Fruit fly (Drosophila melanogaster): ENCODE results near the gene CG11349.

DNA sequence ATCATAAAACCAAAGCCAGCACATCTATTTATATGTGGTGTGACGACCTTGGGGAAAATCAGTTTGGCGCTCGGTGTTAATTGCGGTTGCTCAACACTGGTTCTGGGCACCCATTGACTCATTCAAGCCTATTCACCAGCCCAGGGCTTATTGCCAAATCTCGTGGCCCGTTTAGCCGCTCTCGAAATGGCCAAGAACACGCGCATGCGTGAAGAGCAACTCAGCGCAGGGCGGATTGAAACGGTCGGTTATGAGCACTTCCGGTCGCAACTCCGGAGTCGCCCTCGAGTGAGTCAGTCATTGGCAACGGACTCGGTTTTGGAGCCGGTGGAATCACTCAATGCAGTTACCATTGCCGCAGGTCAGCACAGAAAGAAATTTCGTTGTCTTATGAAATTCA is 16.6 kb downstream of the CG11349 start:
- TF ChIP-seq dmrt99B (tag; optimal IDR thresholded peaks at IDR 0.05) (no peak), ab (GFP tag; optimal IDR thresholded peaks at IDR 0.05) (no peak), CG1792 (GFP tag; optimal IDR thresholded peaks at IDR 0.05) (no peak), Hr78 (GFP tag; optimal IDR thresholded peaks at IDR 0.05) (no peak), Deaf1 (tag; optimal IDR thresholded peaks at IDR 0.05) (no peak), caup (GFP tag; optimal IDR thresholded peaks at IDR 0.05; ENCODE audit: severe bottlenecking) (no peak), dm (GFP tag; optimal IDR thresholded peaks at IDR 0.05) (no peak), pho (GFP tag; optimal IDR thresholded peaks at IDR 0.05) (no peak), Blimp-1 (GFP tag; optimal IDR thresholded peaks at IDR 0.05) (no peak), CG15479 (GFP tag; optimal IDR thresholded peaks at IDR 0.05) (no peak)
